Fruit fly (Drosophila melanogaster) whole organism, embryonic: ENCODE results near the gene CG32301.
A peak's percentile ranks its signal among the peaks of the same experiment; 100 is the strongest.

Experiments used
- Bgb ChIP-seq: fragments of 200-800 bp; sonication (Bioruptor generic); IDR thresholded peaks from 2 replicates; pipeline ENCODE4 v1.3.6; 2022; ENCODE audit warnings: missing biosample characterization, missing genetic modification characterization; ENCODE audit not compliant: partially characterized antibody
- BtbVII ChIP-seq: fragments of 200-800 bp; sonication (Bioruptor generic); optimal IDR thresholded peaks from 3 replicates; lab custom pipeline; 2017; ENCODE audit warnings: missing biosample characterization, mild to moderate bottlenecking, missing genetic modification characterization
- CG10979 ChIP-seq: fragments of 200-800 bp; sonication (Bioruptor generic); optimal IDR thresholded peaks from 2 replicates; lab custom pipeline; 2018; ENCODE audit warnings: missing biosample characterization, mild to moderate bottlenecking, missing genetic modification characterization, moderate library complexity
- CG11398 ChIP-seq: fragments of 200-800 bp; sonication (Bioruptor generic); optimal IDR thresholded peaks from 2 replicates; lab custom pipeline; 2016; ENCODE audit warnings: missing biosample characterization, missing genetic modification characterization
- CG11456 ChIP-seq: fragments of 200-800 bp; sonication (Bioruptor generic); IDR thresholded peaks from 3 replicates; pipeline ENCODE4 v1.3.6; 2022; ENCODE audit warnings: missing biosample characterization, missing genetic modification characterization
- CG12104 ChIP-seq: fragments of 200-800 bp; sonication (Bioruptor generic); optimal IDR thresholded peaks from 3 replicates; lab custom pipeline; 2016; ENCODE audit warnings: missing biosample characterization, missing genetic modification characterization
- CG12744 ChIP-seq: fragments of 200-800 bp; sonication (Bioruptor generic); optimal IDR thresholded peaks from 2 replicates; lab custom pipeline; 2016; ENCODE audit warnings: missing biosample characterization, missing genetic modification characterization
- CG13123 ChIP-seq: fragments of 200-800 bp; sonication (Bioruptor generic); optimal IDR thresholded peaks from 2 replicates; lab custom pipeline; 2016; ENCODE audit warnings: missing biosample characterization, missing genetic modification characterization
- CG13287 ChIP-seq: fragments of 200-800 bp; sonication (Bioruptor generic); IDR thresholded peaks from 2 replicates; pipeline ENCODE4 v1.3.6; 2022; ENCODE audit warnings: missing biosample characterization, missing genetic modification characterization; ENCODE audit not compliant: partially characterized antibody
- CG14965 ChIP-seq: fragments of 200-800 bp; sonication (Bioruptor generic); optimal IDR thresholded peaks from 2 replicates; lab custom pipeline; 2016; ENCODE audit warnings: missing biosample characterization, missing genetic modification characterization, borderline replicate concordance
- CG16779 ChIP-seq: fragments of 200-800 bp; sonication (Bioruptor generic); IDR thresholded peaks from 2 replicates; pipeline ENCODE4 v1.3.6; 2022; ENCODE audit warnings: missing biosample characterization, missing genetic modification characterization
- CG16815 ChIP-seq: fragments of 200-800 bp; sonication (Bioruptor generic); optimal IDR thresholded peaks from 3 replicates; lab custom pipeline; 2017; ENCODE audit warnings: missing biosample characterization, mild to moderate bottlenecking, missing genetic modification characterization
- CG17612 ChIP-seq: fragments of 200-800 bp; sonication (Bioruptor generic); IDR thresholded peaks from 2 replicates; pipeline ENCODE4 v1.3.6; 2022; ENCODE audit warnings: missing biosample characterization, missing genetic modification characterization
- CG1832 ChIP-seq: fragments of 200-800 bp; sonication (Bioruptor generic); optimal IDR thresholded peaks from 2 replicates; lab custom pipeline; 2017; ENCODE audit warnings: missing biosample characterization, mild to moderate bottlenecking, missing genetic modification characterization, inconsistent platforms
- CG18476 ChIP-seq: fragments of 200-800 bp; sonication (Bioruptor generic); optimal IDR thresholded peaks from 2 replicates; lab custom pipeline; 2016; ENCODE audit warnings: missing biosample characterization, mild to moderate bottlenecking, missing genetic modification characterization
- CG18619 ChIP-seq: fragments of 200-800 bp; sonication (Bioruptor generic); optimal IDR thresholded peaks from 3 replicates; lab custom pipeline; 2017; ENCODE audit warnings: missing biosample characterization, mild to moderate bottlenecking, missing genetic modification characterization
- CG2202 ChIP-seq: fragments of 200-800 bp; sonication (Bioruptor generic); optimal IDR thresholded peaks from 2 replicates; lab custom pipeline; 2018; ENCODE audit warnings: missing biosample characterization, mild to moderate bottlenecking, missing genetic modification characterization
- CG3281 ChIP-seq: fragments of 200-800 bp; sonication (Bioruptor generic); optimal IDR thresholded peaks from 3 replicates; lab custom pipeline; 2017; ENCODE audit warnings: missing biosample characterization, mild to moderate bottlenecking, missing genetic modification characterization
- CG33557 ChIP-seq: fragments of 200-800 bp; sonication (Bioruptor generic); optimal IDR thresholded peaks from 2 replicates; lab custom pipeline; 2019; ENCODE audit warnings: missing biosample characterization, mild to moderate bottlenecking, missing genetic modification characterization, moderate library complexity
- CG4360 ChIP-seq: fragments of 200-800 bp; sonication (Bioruptor generic); IDR thresholded peaks from 2 replicates; pipeline ENCODE4 v1.3.6; 2022; ENCODE audit warnings: missing biosample characterization, missing genetic modification characterization
- CG5953 ChIP-seq: fragments of 200-800 bp; sonication (Bioruptor generic); IDR thresholded peaks from 2 replicates; pipeline ENCODE4 v1.3.6; 2022; ENCODE audit warnings: missing biosample characterization, missing genetic modification characterization
- CG6254 ChIP-seq: fragments of 200-800 bp; sonication (Bioruptor generic); optimal IDR thresholded peaks from 3 replicates; lab custom pipeline; 2017; ENCODE audit warnings: mild to moderate bottlenecking, missing biosample characterization, missing genetic modification reagents, missing genetic modification characterization
- CG7357 ChIP-seq: fragments of 200-800 bp; sonication (Bioruptor generic); IDR thresholded peaks from 3 replicates; pipeline ENCODE4 v1.3.6; 2022; ENCODE audit warnings: missing biosample characterization, missing genetic modification characterization
- CG7987 ChIP-seq: fragments of 200-800 bp; sonication (Bioruptor generic); optimal IDR thresholded peaks from 2 replicates; lab custom pipeline; 2018; ENCODE audit warnings: missing biosample characterization, mild to moderate bottlenecking, missing genetic modification characterization, moderate library complexity
- CG8944 ChIP-seq: fragments of 200-800 bp; sonication (Bioruptor generic); optimal IDR thresholded peaks from 3 replicates; lab custom pipeline; 2016; ENCODE audit warnings: missing biosample characterization, missing genetic modification characterization
- CG9215 ChIP-seq: fragments of 200-800 bp; sonication (Bioruptor generic); IDR thresholded peaks from 2 replicates; pipeline ENCODE4 v1.3.6; 2022; ENCODE audit warnings: missing biosample characterization, missing genetic modification characterization
- CG9437 ChIP-seq: fragments of 200-800 bp; sonication (Bioruptor generic); optimal IDR thresholded peaks from 2 replicates; lab custom pipeline; 2018; ENCODE audit warnings: missing biosample characterization, mild to moderate bottlenecking, missing genetic modification characterization
- Deaf1 ChIP-seq: fragments of 200-800 bp; optimal IDR thresholded peaks from 3 replicates; lab custom pipeline; 2019; ENCODE audit warnings: missing biosample characterization, mild to moderate bottlenecking, missing genetic modification characterization, moderate library complexity
- Dll ChIP-seq: fragments of 200-800 bp; sonication (Bioruptor generic); IDR thresholded peaks from 4 replicates; pipeline ENCODE4 v1.3.6; 2022; ENCODE audit warnings: missing biosample characterization, missing genetic modification characterization; ENCODE audit not compliant: partially characterized antibody
- Drgx ChIP-seq: fragments of 200-800 bp; sonication (Bioruptor generic); IDR thresholded peaks from 2 replicates; pipeline ENCODE4 v1.3.6; 2022; ENCODE audit warnings: missing biosample characterization, missing genetic modification characterization
- E2f2 ChIP-seq: fragments of 200-800 bp; sonication (Bioruptor generic); IDR thresholded peaks from 2 replicates; pipeline ENCODE4 v1.3.6; 2022; ENCODE audit warnings: missing biosample characterization, missing genetic modification characterization
- Gug ChIP-seq: fragments of 200-800 bp; sonication (Bioruptor generic); IDR thresholded peaks from 4 replicates; pipeline ENCODE4 v1.3.6; 2022; ENCODE audit warnings: missing biosample characterization, missing genetic modification characterization
- H2.0 ChIP-seq: fragments of 200-800 bp; sonication (Bioruptor generic); IDR thresholded peaks from 2 replicates; pipeline ENCODE4 v1.3.6; 2022; ENCODE audit warnings: missing biosample characterization, missing genetic modification characterization
- HmgZ ChIP-seq: fragments of 200-800 bp; sonication (Bioruptor generic); optimal IDR thresholded peaks from 2 replicates; lab custom pipeline; 2018; ENCODE audit warnings: missing biosample characterization, mild to moderate bottlenecking, missing genetic modification characterization
- Hr78 ChIP-seq, 2 experiments: fragments of 200-800 bp in 1 of 2; fragments of >200 bp in 1 of 2; sonication (Bioruptor generic) in 1 of 2; optimal IDR thresholded peaks; 2 replicates each; lab custom pipeline; 2017 to 2019; ENCODE audit warnings: missing biosample characterization in 2 of 2, missing genetic modification characterization in 2 of 2, mild to moderate bottlenecking in 1 of 2, moderate library complexity in 1 of 2
- Kr ChIP-seq: fragments of 200-800 bp; sonication (Bioruptor generic); optimal IDR thresholded peaks from 2 replicates; lab custom pipeline; 2017; ENCODE audit warnings: missing biosample characterization, mild to moderate bottlenecking, missing genetic modification characterization
- Meics ChIP-seq: fragments of 200-800 bp; sonication (Bioruptor generic); optimal IDR thresholded peaks from 2 replicates; lab custom pipeline; 2017; ENCODE audit warnings: missing biosample characterization, mild to moderate bottlenecking, missing genetic modification characterization
- Myb ChIP-seq: fragments of 200-800 bp; sonication (Bioruptor generic); optimal IDR thresholded peaks from 2 replicates; lab custom pipeline; 2016; ENCODE audit warnings: missing biosample characterization, missing genetic modification characterization
- al ChIP-seq: fragments of 200-800 bp; sonication (Bioruptor generic); IDR thresholded peaks from 2 replicates; pipeline ENCODE4 v1.3.6; 2022; ENCODE audit warnings: missing biosample characterization, missing genetic modification characterization
- cato ChIP-seq: fragments of 200-800 bp; sonication (Bioruptor generic); optimal IDR thresholded peaks from 2 replicates; lab custom pipeline; 2016; ENCODE audit warnings: missing biosample characterization, missing genetic modification characterization, borderline replicate concordance
- dysf ChIP-seq: fragments of 200-800 bp; sonication (Bioruptor generic); IDR thresholded peaks from 3 replicates; pipeline ENCODE4 v1.3.6; 2022; ENCODE audit warnings: missing biosample characterization, missing genetic modification characterization
- esg ChIP-seq: fragments of 200-800 bp; sonication (Bioruptor generic); conservative IDR thresholded peaks from 2 replicates; pipeline ENCODE4 v1.3.6; 2022; ENCODE audit warnings: missing biosample characterization, missing genetic modification characterization
- eve ChIP-seq, 2 experiments: fragments of >200 bp; optimal IDR thresholded peaks; 2 replicates each; lab custom pipeline; 2017; ENCODE audit warnings: missing biosample characterization in 2 of 2, missing genetic modification characterization in 2 of 2
- fd3F ChIP-seq: fragments of 200-800 bp; sonication (Bioruptor generic); optimal IDR thresholded peaks from 2 replicates; lab custom pipeline; 2018; ENCODE audit warnings: missing biosample characterization, mild to moderate bottlenecking, missing genetic modification characterization, moderate library complexity
- fd64A ChIP-seq: fragments of 200-800 bp; sonication (Bioruptor generic); optimal IDR thresholded peaks from 3 replicates; lab custom pipeline; 2018; ENCODE audit warnings: missing biosample characterization, mild to moderate bottlenecking, missing genetic modification characterization
- onecut ChIP-seq: fragments of 200-800 bp; sonication (Bioruptor generic); IDR thresholded peaks from 2 replicates; pipeline ENCODE4 v1.3.6; 2022; ENCODE audit warnings: missing biosample characterization, missing genetic modification characterization
- shn ChIP-seq: fragments of 200-800 bp; sonication (Bioruptor generic); optimal IDR thresholded peaks from 3 replicates; lab custom pipeline; 2016; ENCODE audit warnings: missing biosample characterization, missing genetic modification characterization
- tin ChIP-seq: fragments of 200-800 bp; sonication (Bioruptor generic); optimal IDR thresholded peaks from 3 replicates; lab custom pipeline; 2016; ENCODE audit warnings: missing biosample characterization, missing genetic modification characterization
- tna ChIP-seq: fragments of 200-800 bp; sonication (Bioruptor generic); IDR thresholded peaks from 2 replicates; pipeline ENCODE4 v1.3.6; 2022; ENCODE audit warnings: missing biosample characterization, missing genetic modification characterization; ENCODE audit not compliant: partially characterized antibody
- trh ChIP-seq: fragments of 200-800 bp; sonication (Bioruptor generic); optimal IDR thresholded peaks from 2 replicates; lab custom pipeline; 2016; ENCODE audit warnings: missing biosample characterization, missing genetic modification characterization
- twi ChIP-seq: fragments of 200-800 bp; optimal IDR thresholded peaks from 2 replicates; lab custom pipeline; 2019; ENCODE audit warnings: missing biosample characterization, mild to moderate bottlenecking, missing genetic modification characterization, moderate library complexity

CG32301 gene

dm6 chr3L:2262515-2262944, 18.3 kb downstream of the CG32301 start, which contains the start of the genes oxt and CG13807 (continued):
- TF ChIP-seq Dll (GFP tag; lab: Robert Waterston, UW) (0 out of 4 replicates have a peak, but pooled peaks have one; percentile 41), CG8944 (GFP tag; lab: Kevin White, UChicago) (no peak), CG14965 (GFP tag; lab: Kevin White, UChicago) (no peak), CG9437 (GFP tag; lab: Kevin White, UChicago) (peak; percentile 73), CG3281 (GFP tag; lab: Kevin White, UChicago) (peak; percentile 84), tin (peak; percentile 83), Drgx (GFP tag; lab: Robert Waterston, UW) (peak; percentile 85), BtbVII (peak; percentile 51), fd3F (GFP tag; lab: Kevin White, UChicago) (peak; percentile 87), H2.0 (GFP tag; lab: Robert Waterston, UW) (peak; percentile 92), CG1832 (GFP tag; lab: Kevin White, UChicago) (no peak), E2f2 (peak; percentile 70), onecut (GFP tag; lab: Robert Waterston, UW) (peak; percentile 76), CG16815 (GFP tag; lab: Kevin White, UChicago) (peak; percentile 83), tna (GFP tag; lab: Robert Waterston, UW) (no peak), cato (peak; percentile 79), CG2202 (peak; percentile 65), CG10979 (peak; percentile 78), Kr (GFP tag; lab: Kevin White, UChicago) (no peak), CG16779 (GFP tag; lab: Robert Waterston, UW) (peak; percentile 77), CG7987 (GFP tag; lab: Kevin White, UChicago) (peak; percentile 72), dysf (GFP tag; lab: Robert Waterston, UW) (peak; percentile 93), Deaf1 (tag; lab: Kevin White, UChicago) (no peak), CG18619 (GFP tag; lab: Kevin White, UChicago) (peak; percentile 84), eve (GFP tag; optimal IDR thresholded peaks at IDR 0.05; lab: Kevin White, UChicago) (no peak), CG18476 (GFP tag; lab: Kevin White, UChicago) (peak; percentile 56), CG9215 (GFP tag; lab: Robert Waterston, UW) (peak; percentile 78), Gug (peak; percentile 91), al (peak; percentile 87), Hr78 (GFP tag; optimal IDR thresholded peaks at IDR 0.05; lab: Kevin White, UChicago) (peak in 1 of 2 experiments; percentile 21), Meics (peak; percentile 85), CG11398 (no peak), CG5953 (GFP tag; lab: Robert Waterston, UW) (peak; percentile 69), trh (GFP tag; lab: Kevin White, UChicago) (peak; percentile 76), esg (peak; percentile 84)

- TF ChIP-seq CG7357 (peak; percentile 97), shn (no peak), CG13287 (GFP tag; lab: Robert Waterston, UW) (peak; percentile 94), CG12744 (no peak), CG33557 (no peak), CG13123 (no peak), Bgb (GFP tag; lab: Robert Waterston, UW) (peak; percentile 98), twi (tag; lab: Kevin White, UChicago) (no peak), CG17612 (GFP tag; lab: Robert Waterston, UW) (no peak), CG11456 (peak; percentile 73), fd64A (GFP tag; lab: Kevin White, UChicago) (no peak), CG4360 (GFP tag; lab: Robert Waterston, UW) (no peak), HmgZ (peak; percentile 55), CG6254 (GFP tag; lab: Kevin White, UChicago) (no peak), Myb (peak; percentile 70), CG12104 (GFP tag; lab: Kevin White, UChicago) (no peak)
These were observed 21.6 kb downstream of the CG32301 start, which contains the start of the genes ecd and CG13806 for dm6 chr3L:2265692-2266444. ecd (minus strand) TSS chr3L:2265857. CG13806 (plus strand) TSS chr3L:2266394.
